Fruit fly (Drosophila melanogaster) whole organism, embryonic: ENCODE results near the gene CG15263.

Source experiments
- BEAF-32 ChIP-seq: fragments of 200-800 bp; sonication (Bioruptor generic); optimal IDR thresholded peaks from 3 replicates; lab custom pipeline; 2017; ENCODE audit warnings: missing biosample characterization, missing genetic modification characterization, mild to moderate bottlenecking, moderate library complexity, missing genetic modification reagents
- CG10959 ChIP-seq: fragments of 200-800 bp; sonication (Bioruptor generic); IDR thresholded peaks from 2 replicates; pipeline ENCODE4 v1.3.6; 2022; ENCODE audit warnings: missing biosample characterization, missing genetic modification characterization
- CG11695 ChIP-seq: fragments of 200-800 bp; sonication (Bioruptor generic); IDR thresholded peaks from 3 replicates; pipeline ENCODE4 v1.3.6; 2022; ENCODE audit warnings: missing biosample characterization, missing genetic modification characterization
- CG12219 ChIP-seq: fragments of 200-800 bp; sonication (Bioruptor generic); optimal IDR thresholded peaks from 3 replicates; lab custom pipeline; 2018; ENCODE audit warnings: missing biosample characterization, mild to moderate bottlenecking, missing genetic modification characterization
- CG12236 ChIP-seq: fragments of 200-800 bp; sonication (Bioruptor generic); optimal IDR thresholded peaks from 2 replicates; lab custom pipeline; 2016; ENCODE audit warnings: missing biosample characterization, missing genetic modification characterization
- CG12942 ChIP-seq: fragments of 200-800 bp; sonication (Bioruptor generic); optimal IDR thresholded peaks from 3 replicates; lab custom pipeline; 2016; ENCODE audit warnings: missing biosample characterization, missing genetic modification characterization
- CG13287 ChIP-seq: fragments of 200-800 bp; sonication (Bioruptor generic); IDR thresholded peaks from 2 replicates; pipeline ENCODE4 v1.3.6; 2022; ENCODE audit warnings: missing biosample characterization, missing genetic modification characterization; ENCODE audit not compliant: partially characterized antibody
- CG14860 ChIP-seq: fragments of 200-800 bp; sonication (Bioruptor generic); IDR thresholded peaks from 3 replicates; pipeline ENCODE4 v1.3.6; 2022; ENCODE audit warnings: missing biosample characterization, missing genetic modification characterization; ENCODE audit not compliant: partially characterized antibody
- CG14965 ChIP-seq: fragments of 200-800 bp; sonication (Bioruptor generic); optimal IDR thresholded peaks from 2 replicates; lab custom pipeline; 2016; ENCODE audit warnings: missing biosample characterization, missing genetic modification characterization, borderline replicate concordance
- CG15479 ChIP-seq: fragments of 200-800 bp; sonication (Bioruptor generic); optimal IDR thresholded peaks from 3 replicates; lab custom pipeline; 2019; ENCODE audit warnings: missing biosample characterization, mild to moderate bottlenecking, missing genetic modification characterization, moderate library complexity
- CG15696 ChIP-seq: fragments of 200-800 bp; sonication (Bioruptor generic); optimal IDR thresholded peaks from 2 replicates; lab custom pipeline; 2019; ENCODE audit warnings: missing biosample characterization, mild to moderate bottlenecking, missing genetic modification characterization, moderate library complexity
- CG16815 ChIP-seq: fragments of 200-800 bp; sonication (Bioruptor generic); optimal IDR thresholded peaks from 3 replicates; lab custom pipeline; 2017; ENCODE audit warnings: missing biosample characterization, mild to moderate bottlenecking, missing genetic modification characterization
- CG17361 ChIP-seq: fragments of 200-800 bp; sonication (Bioruptor generic); IDR thresholded peaks from 3 replicates; pipeline ENCODE4 v1.3.6; 2022; ENCODE audit warnings: missing biosample characterization, missing genetic modification characterization
- CG17612 ChIP-seq: fragments of 200-800 bp; sonication (Bioruptor generic); IDR thresholded peaks from 2 replicates; pipeline ENCODE4 v1.3.6; 2022; ENCODE audit warnings: missing biosample characterization, missing genetic modification characterization
- CG18619 ChIP-seq: fragments of 200-800 bp; sonication (Bioruptor generic); optimal IDR thresholded peaks from 3 replicates; lab custom pipeline; 2017; ENCODE audit warnings: missing biosample characterization, mild to moderate bottlenecking, missing genetic modification characterization
- CG2712 ChIP-seq: fragments of 200-800 bp; optimal IDR thresholded peaks from 3 replicates; lab custom pipeline; 2019; ENCODE audit warnings: missing biosample characterization, mild to moderate bottlenecking, missing genetic modification characterization, moderate library complexity
- CG30020 ChIP-seq: fragments of 200-800 bp; optimal IDR thresholded peaks from 2 replicates; lab custom pipeline; 2019; ENCODE audit warnings: missing biosample characterization, mild to moderate bottlenecking, missing genetic modification characterization, moderate library complexity
- CG30431 ChIP-seq: fragments of 200-800 bp; sonication (Bioruptor generic); optimal IDR thresholded peaks from 2 replicates; lab custom pipeline; 2017; ENCODE audit warnings: missing biosample characterization, missing genetic modification characterization
- CG3407 ChIP-seq: fragments of 200-800 bp; sonication (Bioruptor generic); optimal IDR thresholded peaks from 2 replicates; lab custom pipeline; 2018; ENCODE audit warnings: missing biosample characterization, mild to moderate bottlenecking, missing genetic modification characterization
- CG4707 ChIP-seq: fragments of 200-800 bp; sonication (Bioruptor generic); optimal IDR thresholded peaks from 2 replicates; lab custom pipeline; 2018; ENCODE audit warnings: missing biosample characterization, mild to moderate bottlenecking, missing genetic modification characterization, moderate library complexity
- CG4854 ChIP-seq: fragments of 200-800 bp; sonication (Bioruptor generic); optimal IDR thresholded peaks from 2 replicates; lab custom pipeline; 2016; ENCODE audit warnings: missing biosample characterization, missing genetic modification characterization, inconsistent platforms
- CG6175 ChIP-seq: fragments of 200-800 bp; sonication (Bioruptor generic); IDR thresholded peaks from 3 replicates; pipeline ENCODE4 v1.3.6; 2022; ENCODE audit warnings: missing biosample characterization, missing genetic modification characterization
- CG6254 ChIP-seq: fragments of 200-800 bp; sonication (Bioruptor generic); optimal IDR thresholded peaks from 3 replicates; lab custom pipeline; 2017; ENCODE audit warnings: mild to moderate bottlenecking, missing biosample characterization, missing genetic modification reagents, missing genetic modification characterization
- CG8924 ChIP-seq: fragments of 200-800 bp; optimal IDR thresholded peaks from 3 replicates; lab custom pipeline; 2019; ENCODE audit warnings: missing biosample characterization, mild to moderate bottlenecking, missing genetic modification characterization, moderate library complexity
- CG9797 ChIP-seq: fragments of 200-800 bp; sonication (Bioruptor generic); optimal IDR thresholded peaks from 3 replicates; lab custom pipeline; 2018; ENCODE audit warnings: missing biosample characterization, mild to moderate bottlenecking, missing genetic modification characterization
- CG9932 ChIP-seq: fragments of 200-800 bp; sonication (Bioruptor generic); IDR thresholded peaks from 2 replicates; pipeline ENCODE4 v1.3.6; 2022; ENCODE audit warnings: missing biosample characterization, missing genetic modification characterization
- CrebB ChIP-seq: fragments of 200-800 bp; sonication (Bioruptor generic); optimal IDR thresholded peaks from 3 replicates; lab custom pipeline; 2018; ENCODE audit warnings: missing biosample characterization, mild to moderate bottlenecking, missing genetic modification characterization
- Dek ChIP-seq: fragments of 200-800 bp; sonication (Bioruptor generic); optimal IDR thresholded peaks from 3 replicates; lab custom pipeline; 2019; ENCODE audit warnings: missing biosample characterization, mild to moderate bottlenecking, missing genetic modification characterization, moderate library complexity
- Ets97D ChIP-seq: fragments of 200-800 bp; sonication (Bioruptor generic); optimal IDR thresholded peaks from 3 replicates; lab custom pipeline; 2016; ENCODE audit warnings: missing biosample characterization, missing genetic modification characterization
- Hr51 ChIP-seq, 2 experiments: fragments of 200-800 bp; sonication (Bioruptor generic); optimal IDR thresholded peaks; 2 replicates in 1 of 2; 3 replicates in 1 of 2; lab custom pipeline; 2016 to 2018; ENCODE audit warnings: missing biosample characterization in 2 of 2, missing genetic modification characterization in 2 of 2, mild to moderate bottlenecking in 1 of 2, moderate library complexity in 1 of 2
- Hsf ChIP-seq: fragments of 200-800 bp; sonication (Bioruptor generic); optimal IDR thresholded peaks from 3 replicates; lab custom pipeline; 2016; ENCODE audit warnings: missing biosample characterization, missing genetic modification characterization
- Med ChIP-seq: fragments of 200-800 bp; sonication (Bioruptor generic); peaks from one replicate; lab custom pipeline; 2016; ENCODE audit warnings: missing biosample characterization, missing genetic modification characterization, mild to moderate bottlenecking, inconsistent platforms, moderate library complexity
- Mrtf ChIP-seq: fragments of 200-800 bp; sonication (Bioruptor generic); IDR thresholded peaks from 3 replicates; pipeline ENCODE4 v1.3.6; 2022; ENCODE audit warnings: missing biosample characterization, missing genetic modification characterization
- Side ChIP-seq: fragments of 200-800 bp; sonication (Bioruptor generic); optimal IDR thresholded peaks from 2 replicates; lab custom pipeline; 2016; ENCODE audit warnings: missing biosample characterization, missing genetic modification characterization
- Sox100B ChIP-seq: fragments of 200-800 bp; sonication (Bioruptor generic); optimal IDR thresholded peaks from 3 replicates; lab custom pipeline; 2018; ENCODE audit warnings: missing biosample characterization, mild to moderate bottlenecking, missing genetic modification characterization
- amos ChIP-seq: fragments of 200-800 bp; sonication (Bioruptor generic); IDR thresholded peaks from 2 replicates; pipeline ENCODE4 v1.3.6; 2022; ENCODE audit warnings: missing biosample characterization, missing genetic modification characterization; ENCODE audit not compliant: partially characterized antibody
- cas ChIP-seq: fragments of 200-800 bp; sonication (Bioruptor generic); IDR thresholded peaks from 2 replicates; pipeline ENCODE4 v1.3.6; 2022; ENCODE audit warnings: missing biosample characterization, missing genetic modification characterization
- crol ChIP-seq: fragments of 200-800 bp; sonication (Bioruptor generic); IDR thresholded peaks from 2 replicates; pipeline ENCODE4 v1.3.6; 2022; ENCODE audit warnings: missing biosample characterization, missing genetic modification characterization
- ems ChIP-seq: fragments of 200-800 bp; sonication (Bioruptor generic); optimal IDR thresholded peaks from 3 replicates; lab custom pipeline; 2016; ENCODE audit warnings: missing biosample characterization, missing genetic modification characterization
- gem ChIP-seq: fragments of 200-800 bp; sonication (Bioruptor generic); optimal IDR thresholded peaks from 2 replicates; lab custom pipeline; 2019; ENCODE audit warnings: missing biosample characterization, mild to moderate bottlenecking, missing genetic modification characterization, moderate library complexity
- ham ChIP-seq: fragments of 200-800 bp; sonication (Bioruptor generic); IDR thresholded peaks from 2 replicates; pipeline ENCODE4 v1.3.6; 2022; ENCODE audit warnings: missing biosample characterization, missing genetic modification characterization
- jumu ChIP-seq: fragments of 200-800 bp; sonication (Bioruptor generic); optimal IDR thresholded peaks from 3 replicates; lab custom pipeline; 2016; ENCODE audit warnings: missing biosample characterization, missing genetic modification characterization
- klu ChIP-seq: fragments of 200-800 bp; sonication (Bioruptor generic); IDR thresholded peaks from 2 replicates; pipeline ENCODE4 v1.3.6; 2022; ENCODE audit warnings: missing biosample characterization, missing genetic modification characterization
- lab ChIP-seq: fragments of 200-800 bp; sonication (Bioruptor generic); optimal IDR thresholded peaks from 3 replicates; lab custom pipeline; 2017; ENCODE audit warnings: missing biosample characterization, missing genetic modification characterization, mild to moderate bottlenecking, moderate library complexity, missing genetic modification reagents
- lilli ChIP-seq: fragments of 200-800 bp; sonication (Bioruptor generic); optimal IDR thresholded peaks from 3 replicates; lab custom pipeline; 2016; ENCODE audit warnings: missing biosample characterization, missing genetic modification characterization
- odd ChIP-seq: fragments of 200-800 bp; sonication (Bioruptor generic); optimal IDR thresholded peaks from 2 replicates; lab custom pipeline; 2017; ENCODE audit warnings: missing biosample characterization, mild to moderate bottlenecking, missing genetic modification characterization
- phol ChIP-seq: fragments of 200-800 bp; sonication (Bioruptor generic); optimal IDR thresholded peaks from 3 replicates; lab custom pipeline; 2018; ENCODE audit warnings: missing biosample characterization, mild to moderate bottlenecking, missing genetic modification characterization, moderate library complexity
- pzg ChIP-seq: fragments of 200-800 bp; sonication (Bioruptor generic); optimal IDR thresholded peaks from 3 replicates; lab custom pipeline; 2018; ENCODE audit warnings: missing biosample characterization, mild to moderate bottlenecking, missing genetic modification characterization, moderate library complexity
- slp2 ChIP-seq: fragments of 200-800 bp; sonication (Bioruptor generic); optimal IDR thresholded peaks from 2 replicates; lab custom pipeline; 2016; ENCODE audit warnings: missing biosample characterization, missing genetic modification characterization
- trem ChIP-seq: fragments of 200-800 bp; optimal IDR thresholded peaks from 3 replicates; lab custom pipeline; 2019; ENCODE audit warnings: missing biosample characterization, mild to moderate bottlenecking, missing genetic modification characterization, moderate library complexity

Gene CG15263

dm6 chr2L:15256249-15256648 is 28.6 kb upstream of the CG15263 start, which contains the start of the genes PolD3 and Uxt (continued):
- no peak for TF ChIP-seq CG9932 (GFP tag; lab: Robert Waterston, UW)
- no peak for TF ChIP-seq crol (GFP tag; lab: Robert Waterston, UW)
- TF ChIP-seq CG4854 (GFP tag; lab: Kevin White, UChicago) = no peak
- no peak for TF ChIP-seq CG12219 (GFP tag; lab: Kevin White, UChicago)
- TF ChIP-seq ham (GFP tag; lab: Robert Waterston, UW) = no peak
- peak; percentile 11 for TF ChIP-seq CG2712
- peak; percentile 98 for TF ChIP-seq trem
- TF ChIP-seq CG15479 (GFP tag; lab: Kevin White, UChicago) = peak; percentile 60
- no peak for TF ChIP-seq klu (GFP tag; lab: Robert Waterston, UW)
- TF ChIP-seq pzg = peak; percentile 36
- TF ChIP-seq Med = no peak
- no peak for TF ChIP-seq Hsf (GFP tag; lab: Kevin White, UChicago)
- peak; percentile 36 for TF ChIP-seq CG30020 (tag; lab: Kevin White, UChicago)
- TF ChIP-seq cas (GFP tag; lab: Robert Waterston, UW) = no peak
- TF ChIP-seq CG11695 (GFP tag; lab: Robert Waterston, UW) = no peak
- no peak for TF ChIP-seq Dek (tag; lab: Kevin White, UChicago)
- TF ChIP-seq CG8924 (tag; lab: Kevin White, UChicago) = no peak
- no peak for TF ChIP-seq CrebB (tag; lab: Kevin White, UChicago)
- TF ChIP-seq CG3407 (GFP tag; lab: Kevin White, UChicago) = no peak
- no peak for TF ChIP-seq odd (GFP tag; lab: Kevin White, UChicago)
- no peak for TF ChIP-seq CG6254 (GFP tag; lab: Kevin White, UChicago)
- peak; percentile 52 for TF ChIP-seq BEAF-32
- TF ChIP-seq CG13287 (GFP tag; lab: Robert Waterston, UW) = peak; percentile 60
- peak; percentile 11 for TF ChIP-seq CG9797 (GFP tag; lab: Kevin White, UChicago)

- no peak for TF ChIP-seq CG12942 (GFP tag; lab: Kevin White, UChicago)
- peak; percentile 11 for TF ChIP-seq Ets97D (GFP tag; lab: Kevin White, UChicago)
- TF ChIP-seq Mrtf (GFP tag; lab: Robert Waterston, UW) = no peak
- no peak for TF ChIP-seq CG30431 (GFP tag; lab: Kevin White, UChicago)
- no peak for TF ChIP-seq CG14965 (GFP tag; lab: Kevin White, UChicago)
- peak; percentile 26; the same call in 1 of the 2 replicates for TF ChIP-seq amos (GFP tag; lab: Robert Waterston, UW)
- no peak for TF ChIP-seq Sox100B
- no peak for TF ChIP-seq CG12236 (GFP tag; lab: Kevin White, UChicago)
- no peak for TF ChIP-seq CG17361
- TF ChIP-seq CG17612 = no peak
- no peak for TF ChIP-seq phol (tag; lab: Kevin White, UChicago)
- TF ChIP-seq BEAF-32 = no peak
- no peak for TF ChIP-seq Hr51 (GFP tag; optimal IDR thresholded peaks at IDR 0.05; lab: Kevin White, UChicago)
- TF ChIP-seq CG4707 (GFP tag; lab: Kevin White, UChicago) = no peak
- TF ChIP-seq gem (tag; lab: Kevin White, UChicago) = no peak
- peak; percentile 71 for TF ChIP-seq lab (GFP tag; lab: Kevin White, UChicago)
- TF ChIP-seq lilli (GFP tag; lab: Kevin White, UChicago) = peak; percentile 18
- no peak for TF ChIP-seq jumu (GFP tag; lab: Kevin White, UChicago)
- peak; percentile 67 for TF ChIP-seq CG6254 (GFP tag; lab: Kevin White, UChicago)
- TF ChIP-seq CG15696 (tag; lab: Kevin White, UChicago) = peak; percentile 8
- no peak for TF ChIP-seq CG16815 (GFP tag; lab: Kevin White, UChicago)
- TF ChIP-seq CG6175 (GFP tag; lab: Robert Waterston, UW) = peak; percentile 27; the same call in 1 of the 3 replicates
- peak; percentile 4 for TF ChIP-seq ems (GFP tag; lab: Kevin White, UChicago)
- TF ChIP-seq CG10959 = no peak
- TF ChIP-seq CG14860 (GFP tag; lab: Robert Waterston, UW) = no peak
- peak; percentile 1 for TF ChIP-seq Side
- TF ChIP-seq CG18619 (GFP tag; lab: Kevin White, UChicago) = no peak
- TF ChIP-seq slp2 (GFP tag; lab: Kevin White, UChicago) = no peak
Measured at dm6 chr2L:15264483-15264987, 20.3 kb upstream of the CG15263 start, which contains the start of gene yuri. TSS of gene yuri (minus strand) at chr2L:15264692.
